Worm (Caenorhabditis elegans) whole organism, L2 larva: ENCODE results near the gene ugt-5.

Source experiments
- mab-5 ChIP-seq: fragments of 150-350 bp; optimal IDR thresholded peaks from 2 replicates; lab custom pipeline; 2014; ENCODE audit warnings: missing biosample characterization, missing genetic modification characterization
- snpc-4 ChIP-seq: fragments of 150-350 bp; optimal IDR thresholded peaks from 2 replicates; lab custom pipeline; 2014; ENCODE audit warnings: missing biosample characterization, missing genetic modification characterization
- unc-39 ChIP-seq: fragments of 150-350 bp; optimal IDR thresholded peaks from 2 replicates; lab custom pipeline; 2014; ENCODE audit warnings: missing biosample characterization, missing genetic modification characterization

ce11 chrV:12786340-12786739, 6.4 kb downstream of the ugt-5 start:
- TF ChIP-seq mab-5 (tag; lab: Kevin White, UChicago) (no peak), unc-39 (no peak), snpc-4 (tag; lab: Kevin White, UChicago) (no peak)
